Fruit fly (Drosophila melanogaster): ENCODE data around the gene CG12155.
A peak's percentile ranks its signal among the peaks of the same experiment; 100 is the strongest.

The CG12155 gene

DNA sequence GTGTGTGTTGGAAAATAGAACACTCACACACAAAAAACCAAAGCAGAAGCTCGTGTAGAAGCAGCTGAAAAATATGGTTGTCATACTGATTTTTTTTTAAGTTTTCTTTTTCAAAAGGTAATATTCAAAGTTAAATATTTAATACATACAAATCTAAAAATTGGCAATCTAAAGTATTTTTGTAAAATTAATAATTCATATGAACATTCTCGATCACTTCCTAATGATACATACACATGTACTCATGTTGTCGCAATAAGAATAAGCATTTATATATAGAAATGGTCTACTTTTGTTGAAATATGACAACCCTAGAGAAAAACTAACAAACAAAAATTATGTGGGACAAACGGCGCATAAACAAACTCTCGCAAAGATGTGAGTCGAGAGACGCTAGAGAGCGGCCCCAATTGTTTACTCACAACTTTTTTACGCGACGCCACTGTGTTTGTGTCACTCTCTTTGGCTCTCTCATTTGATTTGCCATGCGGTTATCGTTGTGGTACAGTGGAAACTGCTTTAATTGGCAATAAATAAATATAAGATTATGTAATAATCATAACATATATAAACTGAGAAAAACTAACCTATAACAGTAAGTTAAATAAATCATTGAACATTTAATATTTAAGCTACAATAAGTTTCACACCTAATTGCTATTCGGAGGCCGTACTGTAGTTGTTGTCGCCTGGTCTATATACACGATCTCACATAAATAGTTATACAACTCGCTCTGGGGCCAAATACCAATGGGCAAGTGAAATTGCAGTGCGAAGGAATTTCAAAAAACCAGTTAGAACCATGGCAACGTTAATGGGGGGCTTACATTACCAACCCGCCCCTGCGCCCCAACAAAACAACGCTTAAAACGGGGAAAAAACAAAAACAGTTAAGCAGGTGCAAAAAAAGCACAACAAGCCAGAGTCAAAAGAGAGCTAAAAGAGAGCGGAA is 21.9 kb upstream of the CG12155 start:
- TF ChIP-seq CG7101 (tag; optimal IDR thresholded peaks at IDR 0.05) (peak; percentile 100), CG1620 (GFP tag; optimal IDR thresholded peaks at IDR 0.05) (peak; percentile 96), Crg-1 (GFP tag; optimal IDR thresholded peaks at IDR 0.05) (peak; percentile 97), CG33017 (tag; optimal IDR thresholded peaks at IDR 0.05) (peak; percentile 99), cnc (optimal IDR thresholded peaks at IDR 0.05) (no peak), kay (GFP tag; ENCODE audit: borderline replicate concordance) (peak; percentile 88), Hr96 (GFP tag; optimal IDR thresholded peaks at IDR 0.05) (peak; percentile 94), Clk (GFP tag; optimal IDR thresholded peaks at IDR 0.05) (peak; percentile 94), ovo (GFP tag; optimal IDR thresholded peaks at IDR 0.05) (peak; percentile 98), CG7045 (GFP tag; optimal IDR thresholded peaks at IDR 0.05) (peak; percentile 97), toe (GFP tag; optimal IDR thresholded peaks at IDR 0.05) (peak; percentile 71), cic (GFP tag; optimal IDR thresholded peaks at IDR 0.05) (peak; percentile 94), tj (GFP tag; optimal IDR thresholded peaks at IDR 0.05) (peak; percentile 94), Mnt (GFP tag; optimal IDR thresholded peaks at IDR 0.05) (peak; percentile 98), CG11617 (GFP tag; optimal IDR thresholded peaks at IDR 0.05) (peak; percentile 99), bab1 (GFP tag; optimal IDR thresholded peaks at IDR 0.05) (peak; percentile 100), CG5204 (GFP tag; optimal IDR thresholded peaks at IDR 0.05) (peak; percentile 87), CG12768 (GFP tag; optimal IDR thresholded peaks at IDR 0.05) (peak; percentile 98), pad (GFP tag; optimal IDR thresholded peaks at IDR 0.05) (peak; percentile 97), CG14711 (tag; optimal IDR thresholded peaks at IDR 0.05) (peak; percentile 97)

DNA sequence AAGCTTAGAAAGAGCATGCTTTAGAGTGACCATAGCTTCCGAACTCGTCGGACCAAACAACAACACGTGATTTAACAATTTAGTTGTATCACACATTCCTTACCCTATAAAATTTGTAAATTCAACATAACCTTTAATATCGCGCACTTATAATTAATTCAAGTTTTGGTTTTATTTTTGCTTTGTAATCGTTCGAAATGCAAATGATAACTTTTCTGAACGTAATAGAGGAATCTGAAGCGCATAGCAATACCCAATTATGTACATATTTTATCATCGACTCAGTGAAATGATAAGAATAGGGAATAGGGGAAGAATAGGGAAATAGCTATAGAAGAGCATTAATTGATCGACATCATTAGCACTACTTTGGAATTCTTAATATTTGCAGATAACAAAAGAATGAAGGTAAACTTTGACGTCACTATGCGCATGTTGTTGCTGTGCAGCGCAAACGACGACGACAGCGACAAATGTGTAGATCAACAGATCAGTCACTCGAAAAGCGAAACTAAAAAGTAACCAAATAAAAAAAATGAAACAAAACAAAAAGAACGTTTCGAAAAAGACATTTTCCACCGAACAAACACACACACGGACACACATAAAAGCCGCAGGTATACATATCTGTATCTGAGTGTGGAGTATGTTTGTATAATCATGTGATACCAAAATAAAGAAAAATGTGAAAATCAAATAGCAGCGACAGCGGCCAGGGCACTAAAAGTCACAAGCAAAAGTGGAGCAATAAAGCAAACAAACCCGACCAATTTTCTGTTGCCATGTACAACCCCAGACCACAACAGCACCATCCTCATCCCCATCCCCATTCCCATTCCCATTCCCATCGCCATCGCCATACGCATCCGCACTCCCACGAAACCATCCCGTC is 21.0 kb upstream of the CG12155 start:
- no peak for TF ChIP-seq cnc (optimal IDR thresholded peaks at IDR 0.05)
- no peak for TF ChIP-seq CG33017 (tag; optimal IDR thresholded peaks at IDR 0.05)
- no peak for TF ChIP-seq cic (GFP tag; optimal IDR thresholded peaks at IDR 0.05)
- no peak for TF ChIP-seq CG7101 (tag; optimal IDR thresholded peaks at IDR 0.05)
- no peak for TF ChIP-seq CG14711 (tag; optimal IDR thresholded peaks at IDR 0.05)
- TF ChIP-seq pad (GFP tag; optimal IDR thresholded peaks at IDR 0.05): no peak
- TF ChIP-seq CG1620 (GFP tag; optimal IDR thresholded peaks at IDR 0.05): no peak
- TF ChIP-seq bab1 (GFP tag; optimal IDR thresholded peaks at IDR 0.05): no peak
- TF ChIP-seq Clk (GFP tag; optimal IDR thresholded peaks at IDR 0.05): no peak

DNA sequence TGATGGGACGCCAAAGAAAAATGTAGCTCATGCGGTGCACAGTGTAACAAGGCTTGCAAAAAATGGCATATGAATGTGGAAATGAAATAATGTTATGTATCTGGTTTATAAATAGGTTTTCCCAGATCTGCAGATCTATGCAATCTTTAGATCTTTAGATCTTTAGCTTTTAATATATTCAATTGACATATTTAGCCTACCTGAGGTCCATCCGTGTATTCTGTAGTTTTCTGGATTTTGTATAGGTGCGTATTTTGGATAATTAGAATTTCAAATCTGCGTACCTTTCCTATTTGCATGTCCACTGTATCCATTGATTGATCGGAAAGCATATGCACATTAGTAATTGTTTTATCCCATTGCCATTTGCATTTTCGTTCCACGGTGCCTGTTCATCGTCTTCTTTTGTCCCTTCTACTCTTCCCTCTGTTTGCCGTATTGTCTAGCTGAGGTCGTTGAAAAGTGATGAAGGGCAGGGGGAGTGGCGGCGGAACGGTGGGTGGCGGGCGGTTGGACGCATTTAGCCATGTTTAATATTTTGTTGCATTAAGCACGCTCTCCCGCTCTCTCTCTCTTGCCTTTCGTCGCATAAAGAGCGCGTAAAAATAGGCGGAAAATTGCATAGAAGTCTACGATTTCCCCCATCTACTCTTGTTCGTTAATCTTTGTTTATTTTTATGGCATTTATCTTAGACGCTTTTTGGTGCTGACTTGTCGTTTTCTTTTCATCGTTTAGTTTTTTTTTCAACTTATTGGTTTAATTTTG is 19.4 kb upstream of the CG12155 start, which contains the start of gene CHES-1-like:
Gene CHES-1-like, minus strand, starts transcription at position 444 of the 766 bp plus-strand sequence.
- TF ChIP-seq CG14711 (tag; optimal IDR thresholded peaks at IDR 0.05): peak; percentile 75
- peak; percentile 93 for TF ChIP-seq Hr96 (GFP tag; optimal IDR thresholded peaks at IDR 0.05)
- peak; percentile 66 for TF ChIP-seq Clk (GFP tag; optimal IDR thresholded peaks at IDR 0.05)
- no peak for TF ChIP-seq cnc (optimal IDR thresholded peaks at IDR 0.05)
- TF ChIP-seq bab1 (GFP tag; optimal IDR thresholded peaks at IDR 0.05): peak; percentile 91
- TF ChIP-seq pad (GFP tag; optimal IDR thresholded peaks at IDR 0.05): peak; percentile 84
- TF ChIP-seq tj (GFP tag; optimal IDR thresholded peaks at IDR 0.05): peak; percentile 89
- peak; percentile 75 for TF ChIP-seq CG7045 (GFP tag; optimal IDR thresholded peaks at IDR 0.05)
- peak; percentile 61 for TF ChIP-seq ovo (GFP tag; optimal IDR thresholded peaks at IDR 0.05)
- peak; percentile 85 for TF ChIP-seq CG5204 (GFP tag; optimal IDR thresholded peaks at IDR 0.05)
- peak; percentile 70 for TF ChIP-seq cic (GFP tag; optimal IDR thresholded peaks at IDR 0.05)
- peak; percentile 72 for TF ChIP-seq toe (GFP tag; optimal IDR thresholded peaks at IDR 0.05)
- peak; percentile 84 for TF ChIP-seq CG1620 (GFP tag; optimal IDR thresholded peaks at IDR 0.05)
- TF ChIP-seq Mnt (GFP tag; optimal IDR thresholded peaks at IDR 0.05): peak; percentile 72
- peak; percentile 74 for TF ChIP-seq CG33017 (tag; optimal IDR thresholded peaks at IDR 0.05)
- TF ChIP-seq kay (GFP tag; ENCODE audit: borderline replicate concordance): peak; percentile 51
- TF ChIP-seq CG11617 (GFP tag; optimal IDR thresholded peaks at IDR 0.05): peak; percentile 93
- TF ChIP-seq CG7101 (tag; optimal IDR thresholded peaks at IDR 0.05): peak; percentile 86
- peak; percentile 76 for TF ChIP-seq Crg-1 (GFP tag; optimal IDR thresholded peaks at IDR 0.05)
- peak; percentile 63 for TF ChIP-seq CG12768 (GFP tag; optimal IDR thresholded peaks at IDR 0.05)

DNA sequence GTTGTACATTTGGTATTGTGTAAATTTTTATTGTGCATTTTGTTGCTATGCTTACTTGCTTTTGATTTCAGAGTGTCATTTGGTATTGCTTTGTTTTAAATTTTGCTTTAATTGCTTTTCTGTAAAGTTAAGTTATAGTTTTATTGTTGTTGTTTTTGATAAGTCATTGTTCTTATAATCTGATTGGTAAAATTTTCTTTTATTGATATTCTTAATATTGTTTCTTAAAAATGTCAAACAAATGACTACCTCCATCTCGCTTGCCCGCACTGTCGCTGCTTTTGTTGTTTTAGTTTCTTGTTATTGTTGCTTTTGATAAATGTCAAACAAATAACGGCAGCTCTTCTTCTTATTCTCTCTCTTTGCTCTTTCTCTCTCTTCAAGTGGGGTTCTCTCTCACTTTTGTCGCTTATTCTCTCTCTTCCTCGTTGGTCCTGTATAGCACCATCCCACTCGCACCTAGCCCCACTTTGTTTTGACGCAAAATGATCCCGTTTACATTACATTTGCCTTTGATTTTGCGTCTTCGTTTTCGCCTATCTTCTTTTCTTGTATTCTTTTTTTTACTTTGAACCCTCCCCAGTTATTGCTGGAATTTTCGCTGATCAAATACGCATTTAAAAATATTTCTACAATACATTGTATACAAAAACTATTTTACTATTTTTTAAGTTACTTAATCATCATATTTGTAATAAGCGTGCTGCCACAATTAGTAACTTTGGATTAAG is 18.7 kb upstream of the CG12155 start:
- TF ChIP-seq pad (GFP tag; optimal IDR thresholded peaks at IDR 0.05): peak; percentile 87
- TF ChIP-seq CG5204 (GFP tag; optimal IDR thresholded peaks at IDR 0.05): no peak
- TF ChIP-seq tj (GFP tag; optimal IDR thresholded peaks at IDR 0.05): no peak
- TF ChIP-seq kay (GFP tag; ENCODE audit: borderline replicate concordance): peak; percentile 66
- TF ChIP-seq Mnt (GFP tag; optimal IDR thresholded peaks at IDR 0.05): peak; percentile 14
- TF ChIP-seq ovo (GFP tag; optimal IDR thresholded peaks at IDR 0.05): peak; percentile 84

Data from whole organism, adult.